Worm (Caenorhabditis elegans) whole organism, late embryonic: ENCODE measurements around the gene K09C8.2.

Source experiments
- ceh-2 ChIP-seq: sonication (generic microtip); optimal IDR thresholded peaks from 2 replicates; lab custom pipeline; 2016; ENCODE audit warnings: missing genotype, missing genetic modification characterization, missing compliant biosample characterization
- ceh-34 ChIP-seq: sonication (generic microtip); optimal IDR thresholded peaks from 2 replicates; lab custom pipeline; 2016; ENCODE audit warnings: mild to moderate bottlenecking, missing genetic modification characterization, missing compliant biosample characterization
- pha-4 ChIP-seq: fragments of 150-350 bp; optimal IDR thresholded peaks from 2 replicates; lab custom pipeline; 2018; ENCODE audit warnings: missing biosample characterization, missing genetic modification reagents, missing genetic modification characterization
- ref-2 ChIP-seq: sonication (generic microtip); optimal IDR thresholded peaks from 2 replicates; lab custom pipeline; 2016; ENCODE audit warnings: missing genetic modification characterization, missing compliant biosample characterization

ce11 chrX:10965508-10965907 lies 6.3 kb downstream of the K09C8.2 start:
- TF ChIP-seq ceh-34 (tag; lab: Kevin White, UChicago) = no peak
- no peak for TF ChIP-seq pha-4 (tag; lab: Kevin White, UChicago)
- no peak for TF ChIP-seq ceh-2 (tag; lab: Kevin White, UChicago)
- no peak for TF ChIP-seq ref-2 (tag; lab: Kevin White, UChicago)
